Fruit fly (Drosophila melanogaster) whole organism, embryonic: ENCODE results near the gene CG31743.

Experiments used
- Adf1 ChIP-seq: fragments of 200-800 bp; sonication (Bioruptor generic); IDR thresholded peaks from 2 replicates; pipeline ENCODE4 v1.3.6; 2022; ENCODE audit warnings: missing biosample characterization, missing genetic modification characterization
- CG10209 ChIP-seq: fragments of 200-800 bp; sonication (Bioruptor generic); optimal IDR thresholded peaks from 3 replicates; lab custom pipeline; 2017; ENCODE audit warnings: missing biosample characterization, mild to moderate bottlenecking, missing genetic modification characterization, missing genetic modification reagents
- CG10274 ChIP-seq: fragments of 200-800 bp; sonication (Bioruptor generic); optimal IDR thresholded peaks from 3 replicates; lab custom pipeline; 2017; ENCODE audit warnings: missing biosample characterization, mild to moderate bottlenecking, missing genetic modification characterization
- CG10431 ChIP-seq: fragments of 200-800 bp; sonication (Bioruptor generic); optimal IDR thresholded peaks from 3 replicates; lab custom pipeline; 2018; ENCODE audit warnings: missing biosample characterization, mild to moderate bottlenecking, missing genetic modification characterization
- CG10565 ChIP-seq: fragments of 200-800 bp; sonication (Bioruptor generic); optimal IDR thresholded peaks from 3 replicates; lab custom pipeline; 2016; ENCODE audit warnings: missing biosample characterization, mild to moderate bottlenecking, missing genetic modification characterization
- CG11398 ChIP-seq: fragments of 200-800 bp; sonication (Bioruptor generic); optimal IDR thresholded peaks from 2 replicates; lab custom pipeline; 2016; ENCODE audit warnings: missing biosample characterization, missing genetic modification characterization
- CG11696 ChIP-seq: fragments of 200-800 bp; sonication (Bioruptor generic); IDR thresholded peaks from 2 replicates; pipeline ENCODE4 v1.3.6; 2022; ENCODE audit warnings: missing biosample characterization, missing genetic modification characterization
- CG18476 ChIP-seq: fragments of 200-800 bp; sonication (Bioruptor generic); optimal IDR thresholded peaks from 2 replicates; lab custom pipeline; 2016; ENCODE audit warnings: missing biosample characterization, mild to moderate bottlenecking, missing genetic modification characterization
- CG2199 ChIP-seq: fragments of 200-800 bp; sonication (Bioruptor generic); IDR thresholded peaks from 3 replicates; pipeline ENCODE4 v1.3.6; 2022; ENCODE audit warnings: missing biosample characterization, missing genetic modification characterization
- CG30403 ChIP-seq: fragments of 200-800 bp; sonication (Bioruptor generic); optimal IDR thresholded peaks from 3 replicates; lab custom pipeline; 2016; ENCODE audit warnings: missing biosample characterization, missing genetic modification characterization
- CG33213 ChIP-seq: fragments of 200-800 bp; sonication (Bioruptor generic); optimal IDR thresholded peaks from 3 replicates; lab custom pipeline; 2016; ENCODE audit warnings: missing biosample characterization, missing genetic modification characterization
- CG42726 ChIP-seq: fragments of 200-800 bp; sonication (Bioruptor generic); IDR thresholded peaks from 2 replicates; pipeline ENCODE4 v1.3.6; 2022; ENCODE audit warnings: missing biosample characterization, missing genetic modification characterization; ENCODE audit not compliant: partially characterized antibody
- CG4282 ChIP-seq: fragments of 200-800 bp; sonication (Bioruptor generic); optimal IDR thresholded peaks from 2 replicates; lab custom pipeline; 2016; ENCODE audit warnings: missing biosample characterization, missing genetic modification characterization
- CG4360 ChIP-seq: fragments of 200-800 bp; sonication (Bioruptor generic); IDR thresholded peaks from 2 replicates; pipeline ENCODE4 v1.3.6; 2022; ENCODE audit warnings: missing biosample characterization, missing genetic modification characterization
- CG4707 ChIP-seq: fragments of 200-800 bp; sonication (Bioruptor generic); optimal IDR thresholded peaks from 2 replicates; lab custom pipeline; 2018; ENCODE audit warnings: missing biosample characterization, mild to moderate bottlenecking, missing genetic modification characterization, moderate library complexity
- CTCF ChIP-seq: fragments of 200-800 bp; sonication (Bioruptor generic); optimal IDR thresholded peaks from 2 replicates; lab custom pipeline; 2017; ENCODE audit warnings: missing biosample characterization, mild to moderate bottlenecking, missing genetic modification characterization, moderate library complexity
- Dad ChIP-seq: fragments of 200-800 bp; sonication (Bioruptor generic); optimal IDR thresholded peaks from 3 replicates; lab custom pipeline; 2016; ENCODE audit warnings: missing biosample characterization, missing genetic modification characterization
- Dip3 ChIP-seq: fragments of 200-800 bp; sonication (Bioruptor generic); optimal IDR thresholded peaks from 3 replicates; lab custom pipeline; 2016; ENCODE audit warnings: missing biosample characterization, missing genetic modification characterization
- E2f2 ChIP-seq: fragments of 200-800 bp; sonication (Bioruptor generic); IDR thresholded peaks from 2 replicates; pipeline ENCODE4 v1.3.6; 2022; ENCODE audit warnings: missing biosample characterization, missing genetic modification characterization
- Fer1 ChIP-seq: fragments of 200-800 bp; sonication (Bioruptor generic); optimal IDR thresholded peaks from 2 replicates; lab custom pipeline; 2017; ENCODE audit warnings: missing biosample characterization, mild to moderate bottlenecking, missing genetic modification characterization
- HLH3B ChIP-seq: fragments of 200-800 bp; sonication (Bioruptor generic); IDR thresholded peaks from 2 replicates; pipeline ENCODE4 v1.3.6; 2022; ENCODE audit warnings: missing biosample characterization, missing genetic modification characterization
- HLH4C ChIP-seq: fragments of 200-800 bp; sonication (Bioruptor generic); IDR thresholded peaks from 3 replicates; pipeline ENCODE4 v1.3.6; 2022; ENCODE audit warnings: missing biosample characterization, missing genetic modification characterization; ENCODE audit not compliant: partially characterized antibody
- Hr51 ChIP-seq, 2 experiments: fragments of 200-800 bp; sonication (Bioruptor generic); optimal IDR thresholded peaks; 2 replicates in 1 of 2; 3 replicates in 1 of 2; lab custom pipeline; 2016 to 2018; ENCODE audit warnings: missing biosample characterization in 2 of 2, missing genetic modification characterization in 2 of 2, mild to moderate bottlenecking in 1 of 2, moderate library complexity in 1 of 2
- Jarid2 ChIP-seq: fragments of 200-800 bp; sonication (Bioruptor generic); optimal IDR thresholded peaks from 3 replicates; lab custom pipeline; 2017; ENCODE audit warnings: mild to moderate bottlenecking, missing biosample characterization, missing genetic modification reagents, missing genetic modification characterization
- Myb ChIP-seq: fragments of 200-800 bp; sonication (Bioruptor generic); optimal IDR thresholded peaks from 2 replicates; lab custom pipeline; 2016; ENCODE audit warnings: missing biosample characterization, missing genetic modification characterization
- Optix ChIP-seq: fragments of 200-800 bp; sonication (Bioruptor generic); IDR thresholded peaks from 3 replicates; pipeline ENCODE4 v1.3.6; 2022; ENCODE audit warnings: missing biosample characterization, missing genetic modification characterization
- Sry-β ChIP-seq: fragments of 200-800 bp; sonication (Bioruptor generic); optimal IDR thresholded peaks from 2 replicates; lab custom pipeline; 2018; ENCODE audit warnings: missing biosample characterization, mild to moderate bottlenecking, missing genetic modification characterization, moderate library complexity
- YL-1 ChIP-seq: fragments of 200-800 bp; sonication (Bioruptor generic); optimal IDR thresholded peaks from 3 replicates; lab custom pipeline; 2017; ENCODE audit warnings: missing biosample characterization, mild to moderate bottlenecking, missing genetic modification characterization
- ash1 ChIP-seq: fragments of 200-800 bp; sonication (Bioruptor generic); optimal IDR thresholded peaks from 2 replicates; lab custom pipeline; 2018; ENCODE audit warnings: missing biosample characterization, mild to moderate bottlenecking, missing genetic modification characterization
- bowl ChIP-seq: fragments of 200-800 bp; sonication (Bioruptor generic); IDR thresholded peaks from 2 replicates; pipeline ENCODE4 v1.3.6; 2022; ENCODE audit warnings: missing biosample characterization, missing genetic modification characterization
- ci ChIP-seq: fragments of 200-800 bp; sonication (Bioruptor generic); IDR thresholded peaks from 3 replicates; pipeline ENCODE4 v1.3.6; 2022; ENCODE audit warnings: missing biosample characterization, missing genetic modification characterization
- exex ChIP-seq: fragments of 200-800 bp; sonication (Bioruptor generic); optimal IDR thresholded peaks from 4 replicates; lab custom pipeline; 2018; ENCODE audit warnings: missing biosample characterization, mild to moderate bottlenecking, missing genetic modification characterization, moderate library complexity
- fd96Cb ChIP-seq: fragments of 200-800 bp; sonication (Bioruptor generic); optimal IDR thresholded peaks from 2 replicates; lab custom pipeline; 2018; ENCODE audit warnings: missing biosample characterization, mild to moderate bottlenecking, missing genetic modification characterization, moderate library complexity
- gem ChIP-seq: fragments of 200-800 bp; sonication (Bioruptor generic); optimal IDR thresholded peaks from 2 replicates; lab custom pipeline; 2019; ENCODE audit warnings: missing biosample characterization, mild to moderate bottlenecking, missing genetic modification characterization, moderate library complexity
- h ChIP-seq: fragments of >200 bp; optimal IDR thresholded peaks from 2 replicates; lab custom pipeline; 2017
- kah ChIP-seq: fragments of 200-800 bp; sonication (Bioruptor generic); optimal IDR thresholded peaks from 2 replicates; lab custom pipeline; 2018; ENCODE audit warnings: missing biosample characterization, mild to moderate bottlenecking, missing genetic modification characterization
- maf-S ChIP-seq: fragments of 200-800 bp; sonication (Bioruptor generic); optimal IDR thresholded peaks from 2 replicates; lab custom pipeline; 2016; ENCODE audit warnings: missing biosample characterization, missing genetic modification characterization
- mirr ChIP-seq: fragments of 200-800 bp; sonication (Bioruptor generic); optimal IDR thresholded peaks from 3 replicates; lab custom pipeline; 2018; ENCODE audit warnings: missing biosample characterization, mild to moderate bottlenecking, missing genetic modification characterization
- onecut ChIP-seq: fragments of 200-800 bp; sonication (Bioruptor generic); IDR thresholded peaks from 2 replicates; pipeline ENCODE4 v1.3.6; 2022; ENCODE audit warnings: missing biosample characterization, missing genetic modification characterization
- p53 ChIP-seq: fragments of 200-800 bp; sonication (Bioruptor generic); optimal IDR thresholded peaks from 2 replicates; lab custom pipeline; 2016; ENCODE audit warnings: missing biosample characterization, missing genetic modification characterization
- pita ChIP-seq: fragments of 200-800 bp; sonication (Bioruptor generic); optimal IDR thresholded peaks from 2 replicates; lab custom pipeline; 2017; ENCODE audit warnings: missing biosample characterization, mild to moderate bottlenecking, missing genetic modification characterization
- ranshi ChIP-seq: fragments of 200-800 bp; sonication (Bioruptor generic); IDR thresholded peaks from 2 replicates; pipeline ENCODE4 v1.3.6; 2022; ENCODE audit warnings: missing biosample characterization, missing genetic modification characterization
- row ChIP-seq: fragments of 200-800 bp; sonication (Bioruptor generic); IDR thresholded peaks from 3 replicates; pipeline ENCODE4 v1.3.6; 2022; ENCODE audit warnings: missing biosample characterization, missing genetic modification characterization
- sr ChIP-seq: fragments of 200-800 bp; sonication (Bioruptor generic); IDR thresholded peaks from 3 replicates; pipeline ENCODE4 v1.3.6; 2022; ENCODE audit warnings: missing biosample characterization, missing genetic modification characterization
- stwl ChIP-seq: fragments of 200-800 bp; sonication (Bioruptor generic); optimal IDR thresholded peaks from 3 replicates; lab custom pipeline; 2018; ENCODE audit warnings: missing biosample characterization, mild to moderate bottlenecking, missing genetic modification characterization, moderate library complexity
- tio ChIP-seq: fragments of 200-800 bp; sonication (Bioruptor generic); optimal IDR thresholded peaks from 2 replicates; lab custom pipeline; 2017; ENCODE audit warnings: missing biosample characterization, missing genetic modification characterization, inconsistent platforms

CG31743 gene

DNA sequence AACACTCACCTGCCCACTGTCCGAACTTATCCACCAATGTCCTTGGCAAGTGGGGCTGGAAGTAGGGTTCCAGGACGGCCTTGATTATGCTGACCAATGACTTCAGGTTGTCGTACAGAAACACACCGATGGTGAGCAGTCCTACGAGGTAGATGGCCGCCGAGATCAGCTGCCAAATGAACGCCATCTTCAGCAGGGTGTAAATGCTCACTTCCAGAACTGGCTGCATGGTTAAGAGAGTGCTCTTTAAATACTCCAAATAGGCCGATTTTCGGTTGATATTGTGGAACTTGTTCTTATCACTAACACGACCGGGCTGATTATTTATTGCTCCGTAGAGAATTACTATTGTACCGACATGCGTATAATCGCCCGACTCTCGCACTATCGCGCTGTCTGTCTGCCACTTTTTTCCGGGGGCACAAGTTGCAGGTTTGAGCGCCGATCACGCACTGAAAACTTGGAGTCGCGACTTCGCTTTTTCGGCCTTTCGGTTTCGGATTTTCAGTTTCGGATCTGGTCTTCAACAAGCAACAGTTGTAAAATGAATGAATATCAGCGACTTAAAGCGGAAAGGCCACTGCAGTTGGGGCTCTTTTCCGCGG, 32.5 kb upstream of the CG31743 start (continued):
- peak in 1 of 2 experiments; percentile 1 for TF ChIP-seq Hr51 (GFP tag; optimal IDR thresholded peaks at IDR 0.05; lab: Kevin White, UChicago)

DNA sequence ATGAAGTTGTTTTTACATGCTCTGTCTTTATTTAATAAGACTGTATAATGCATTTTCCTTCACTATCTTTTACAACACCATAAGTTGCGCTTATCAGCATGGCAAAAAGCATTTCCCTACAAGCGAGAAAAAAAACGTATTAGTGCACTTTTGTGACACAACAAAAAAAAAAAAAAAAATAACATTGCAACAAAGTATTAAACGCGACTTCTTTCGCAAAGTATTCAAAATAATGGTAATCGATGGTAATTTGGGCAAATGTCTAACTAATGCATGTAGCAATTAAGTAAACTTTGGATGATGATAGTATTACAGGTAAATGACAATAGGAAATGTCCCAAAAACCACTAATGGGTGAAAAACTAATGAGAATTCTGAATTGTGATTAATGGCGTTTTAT, 31.4 kb upstream of the CG31743 start:
- no peak for TF ChIP-seq Adf1
- TF ChIP-seq YL-1 (GFP tag; lab: Kevin White, UChicago) = no peak
- no peak for TF ChIP-seq CG11398 (GFP tag; lab: Kevin White, UChicago)
- TF ChIP-seq CG30403 (GFP tag; lab: Kevin White, UChicago) = no peak
- no peak for TF ChIP-seq CG4360

DNA sequence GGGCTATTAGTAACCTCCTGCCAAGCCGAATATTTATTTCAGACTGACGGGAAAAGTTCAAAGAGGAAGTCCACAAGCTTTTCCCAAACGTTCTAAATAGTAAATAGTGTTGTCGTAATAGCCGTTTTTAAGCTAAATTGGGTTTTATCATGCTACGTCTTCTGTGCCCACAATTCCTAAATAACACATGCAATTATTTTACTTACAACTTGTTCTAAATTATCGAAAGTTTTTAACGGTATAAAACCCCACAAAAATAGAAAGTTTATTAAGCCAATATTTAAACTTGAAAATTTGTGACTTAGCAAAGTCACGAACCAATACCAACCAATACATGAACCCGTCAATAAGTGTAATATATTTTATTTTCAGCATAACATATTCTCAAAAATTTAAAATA, 30.6 kb upstream of the CG31743 start, which contains the start of gene CG13284:
CG13284 (minus strand) TSS at position 47 of the 400 bp plus-strand sequence.
- TF ChIP-seq CG33213 (GFP tag; lab: Kevin White, UChicago) (no peak), CG11696 (GFP tag; lab: Robert Waterston, UW) (no peak), Jarid2 (GFP tag; lab: Kevin White, UChicago) (no peak), CG10431 (GFP tag; lab: Kevin White, UChicago) (no peak), CG18476 (GFP tag; lab: Kevin White, UChicago) (no peak), Fer1 (GFP tag; lab: Kevin White, UChicago) (no peak), HLH4C (GFP tag; lab: Robert Waterston, UW) (no peak), exex (peak; percentile 1), fd96Cb (tag; lab: Kevin White, UChicago) (no peak), Sry-β (GFP tag; lab: Kevin White, UChicago) (peak; percentile 82), ash1 (no peak), gem (tag; lab: Kevin White, UChicago) (peak; percentile 1), h (no peak), Optix (GFP tag; lab: Robert Waterston, UW) (no peak), CG4282 (no peak), onecut (GFP tag; lab: Robert Waterston, UW) (peak; percentile 87), ranshi (GFP tag; lab: Robert Waterston, UW) (no peak), mirr (GFP tag; lab: Kevin White, UChicago) (no peak), bowl (GFP tag; lab: Robert Waterston, UW) (no peak), maf-S (GFP tag; lab: Kevin White, UChicago) (no peak), sr (GFP tag; lab: Robert Waterston, UW) (no peak), Dip3 (GFP tag; lab: Kevin White, UChicago) (no peak), CG4707 (GFP tag; lab: Kevin White, UChicago) (no peak), CG10274 (GFP tag; lab: Kevin White, UChicago) (no peak), CG4360 (no peak), p53 (no peak), ci (no peak), Myb (peak; percentile 13), CG42726 (GFP tag; lab: Robert Waterston, UW) (no peak), kah (GFP tag; lab: Kevin White, UChicago) (no peak), CG10565 (GFP tag; lab: Kevin White, UChicago) (no peak), pita (peak; percentile 28), E2f2 (GFP tag; lab: Robert Waterston, UW) (peak; percentile 15; the same call in 1 of the 2 replicates), Dad (no peak), tio (GFP tag; lab: Kevin White, UChicago) (no peak), HLH3B (GFP tag; lab: Robert Waterston, UW) (0 out of 2 replicates have a peak, but pooled peaks have one; percentile 8), CG10209 (GFP tag; lab: Kevin White, UChicago) (no peak), row (peak; percentile 57; the same call in 2 of the 3 replicates), CG2199 (GFP tag; lab: Robert Waterston, UW) (0 out of 3 replicates have a peak, but pooled peaks have one; percentile 53), CTCF (GFP tag; lab: Kevin White, UChicago) (peak; percentile 46), stwl (tag; lab: Kevin White, UChicago) (peak; percentile 22)
